Worm (Caenorhabditis elegans): Measurements from ENCODE around the gene clec-176.

DNA sequence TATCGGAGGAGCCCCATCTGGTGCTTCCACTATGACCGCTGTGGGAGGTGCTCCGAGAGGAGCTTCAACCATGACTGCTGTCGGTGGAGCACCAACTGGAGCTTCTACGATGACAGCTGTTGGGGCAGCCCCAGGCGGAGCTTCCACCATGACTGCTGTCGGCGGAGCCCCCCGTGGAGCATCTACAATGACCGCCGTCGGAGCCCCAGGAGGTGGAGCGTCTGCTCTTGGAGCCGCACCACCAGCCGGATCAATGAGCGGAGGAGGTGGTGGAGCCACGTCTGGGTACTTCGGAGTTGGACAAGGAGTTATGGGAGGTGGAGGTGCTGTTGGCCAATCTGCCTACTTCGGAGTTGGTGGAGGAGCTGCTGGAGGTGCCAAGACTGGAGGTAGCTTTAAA, 13.1 kb downstream of the clec-176 start:
- no peak for TF ChIP-seq tbx-8 (GFP tag; optimal IDR thresholded peaks at IDR 0.05)
- no peak for TF ChIP-seq nhr-76 (tag; optimal IDR thresholded peaks at IDR 0.05)
- no peak for TF ChIP-seq unc-62 (GFP tag; optimal IDR thresholded peaks at IDR 0.05)
- TF ChIP-seq ztf-11 (tag; optimal IDR thresholded peaks at IDR 0.05) = no peak
- TF ChIP-seq snpc-4 (tag; optimal IDR thresholded peaks at IDR 0.05) = no peak
- TF ChIP-seq elt-1 (tag; optimal IDR thresholded peaks at IDR 0.05; ENCODE audit: borderline replicate concordance, insufficient read depth) = no peak
- no peak for TF ChIP-seq ces-1 (GFP tag; optimal IDR thresholded peaks at IDR 0.05)
- no peak for TF ChIP-seq nhr-28 (tag; optimal IDR thresholded peaks at IDR 0.05)
- TF ChIP-seq unc-39 (tag; optimal IDR thresholded peaks at IDR 0.05) = no peak
- no peak for TF ChIP-seq nhr-237 (tag; optimal IDR thresholded peaks at IDR 0.05)
- TF ChIP-seq mep-1 (tag; optimal IDR thresholded peaks at IDR 0.05) = no peak
